Fruit fly (Drosophila melanogaster) whole organism, prepupa: ENCODE measurements around the gene TM9SF3.
A peak's percentile ranks its signal among the peaks of the same experiment; 100 is the strongest.

ENCODE experiments used
- CG10631 ChIP-seq: fragments of 200-800 bp; sonication (Bioruptor generic); optimal IDR thresholded peaks from 2 replicates; lab custom pipeline; 2016; ENCODE audit warnings: missing biosample characterization, missing genetic modification characterization
- CG11294 ChIP-seq: fragments of 200-800 bp; sonication (Bioruptor generic); IDR thresholded peaks from 2 replicates; pipeline ENCODE4 v1.3.6; 2022; ENCODE audit warnings: missing biosample characterization, missing genetic modification characterization
- CG11762 ChIP-seq: fragments of 200-800 bp; sonication (Bioruptor generic); optimal IDR thresholded peaks from 3 replicates; lab custom pipeline; 2016; ENCODE audit warnings: missing biosample characterization, missing genetic modification characterization; ENCODE audit not compliant: insufficient read depth
- CG11902 ChIP-seq: fragments of 200-800 bp; sonication (Bioruptor generic); optimal IDR thresholded peaks from 3 replicates; lab custom pipeline; 2016; ENCODE audit warnings: missing biosample characterization, missing genetic modification characterization
- CG15336 ChIP-seq: fragments of 200-800 bp; sonication (Bioruptor generic); IDR thresholded peaks from 2 replicates; pipeline ENCODE4 v1.3.6; 2022; ENCODE audit warnings: missing biosample characterization, missing genetic modification characterization
- CG3032 ChIP-seq: fragments of 200-800 bp; optimal IDR thresholded peaks from 2 replicates; lab custom pipeline; 2019; ENCODE audit warnings: missing biosample characterization, mild to moderate bottlenecking, missing genetic modification characterization, moderate library complexity
- CG31627 ChIP-seq: fragments of 200-800 bp; sonication (Bioruptor generic); optimal IDR thresholded peaks from 3 replicates; lab custom pipeline; 2016; ENCODE audit warnings: missing biosample characterization, missing genetic modification characterization
- CG32006 ChIP-seq: fragments of 200-800 bp; sonication (Bioruptor generic); optimal IDR thresholded peaks from 3 replicates; lab custom pipeline; 2017; ENCODE audit warnings: missing biosample characterization, mild to moderate bottlenecking, missing genetic modification characterization
- CG34406 ChIP-seq: fragments of 200-800 bp; sonication (Bioruptor generic); optimal IDR thresholded peaks from 3 replicates; lab custom pipeline; 2016; ENCODE audit warnings: missing biosample characterization, missing genetic modification characterization
- CG4318 ChIP-seq: fragments of 200-800 bp; sonication (Bioruptor generic); optimal IDR thresholded peaks from 3 replicates; lab custom pipeline; 2017; ENCODE audit warnings: missing biosample characterization, mild to moderate bottlenecking, missing genetic modification characterization
- CG6163 ChIP-seq: fragments of 200-800 bp; sonication (Bioruptor generic); IDR thresholded peaks from 3 replicates; pipeline ENCODE4 v1.3.6; 2022; ENCODE audit warnings: missing biosample characterization, missing genetic modification characterization
- CG6808 ChIP-seq: fragments of 200-800 bp; sonication (Bioruptor generic); optimal IDR thresholded peaks from 3 replicates; lab custom pipeline; 2017; ENCODE audit warnings: missing biosample characterization, missing genetic modification characterization, mild to moderate bottlenecking, moderate library complexity, missing genetic modification reagents
- CG7368 ChIP-seq: fragments of 200-800 bp; sonication (Bioruptor generic); optimal IDR thresholded peaks from 3 replicates; lab custom pipeline; 2016; ENCODE audit warnings: missing biosample characterization, missing genetic modification characterization
- CG8119 ChIP-seq: fragments of 200-800 bp; sonication (Bioruptor generic); IDR thresholded peaks from 3 replicates; pipeline ENCODE4 v1.3.6; 2022; ENCODE audit warnings: missing biosample characterization, missing genetic modification characterization
- CG8319 ChIP-seq: fragments of 200-800 bp; sonication (Bioruptor generic); optimal IDR thresholded peaks from 3 replicates; lab custom pipeline; 2016; ENCODE audit warnings: missing biosample characterization, missing genetic modification characterization
- CG8632 ChIP-seq: fragments of 200-800 bp; sonication (Bioruptor generic); optimal IDR thresholded peaks from 3 replicates; lab custom pipeline; 2016; ENCODE audit warnings: missing biosample characterization, missing genetic modification characterization
- CG9139 ChIP-seq: fragments of 200-800 bp; sonication (Bioruptor generic); optimal IDR thresholded peaks from 3 replicates; lab custom pipeline; 2017; ENCODE audit warnings: missing biosample characterization, mild to moderate bottlenecking, missing genetic modification characterization
- Eip78C ChIP-seq: fragments of 200-800 bp; sonication (Bioruptor generic); peaks from one replicate; lab custom pipeline; 2016; ENCODE audit warnings: missing biosample characterization, missing genetic modification characterization
- Eip93F ChIP-seq: fragments of 200-800 bp; sonication (Bioruptor generic); optimal IDR thresholded peaks from 2 replicates; lab custom pipeline; 2016; ENCODE audit warnings: missing biosample characterization, mild to moderate bottlenecking, missing genetic modification characterization
- Ets96B ChIP-seq: fragments of 200-800 bp; optimal IDR thresholded peaks from 2 replicates; lab custom pipeline; 2019; ENCODE audit warnings: missing biosample characterization, mild to moderate bottlenecking, missing genetic modification characterization, moderate library complexity
- Gug ChIP-seq: fragments of 200-800 bp; sonication (Bioruptor generic); IDR thresholded peaks from 2 replicates; pipeline ENCODE4 v1.3.6; 2022; ENCODE audit warnings: missing biosample characterization, missing genetic modification characterization
- Hr38 ChIP-seq: sonication (Bioruptor generic); optimal IDR thresholded peaks from 2 replicates; lab custom pipeline; 2016; ENCODE audit warnings: missing biosample characterization, missing genetic modification characterization
- Hr39 ChIP-seq: fragments of 200-800 bp; sonication (Bioruptor generic); optimal IDR thresholded peaks from 2 replicates; lab custom pipeline; 2016; ENCODE audit warnings: missing biosample characterization, missing genetic modification characterization
- Hr4 ChIP-seq: fragments of 200-800 bp; sonication (Bioruptor generic); optimal IDR thresholded peaks from 3 replicates; lab custom pipeline; 2016; ENCODE audit warnings: missing biosample characterization, missing genetic modification characterization
- Lpt ChIP-seq: fragments of 200-800 bp; sonication (Bioruptor generic); optimal IDR thresholded peaks from 3 replicates; lab custom pipeline; 2016; ENCODE audit warnings: missing biosample characterization, missing genetic modification characterization
- OdsH ChIP-seq: fragments of 200-800 bp; sonication (Bioruptor generic); optimal IDR thresholded peaks from 3 replicates; lab custom pipeline; 2016; ENCODE audit warnings: missing biosample characterization, missing genetic modification characterization
- Smox ChIP-seq: fragments of 200-800 bp; sonication (Bioruptor generic); optimal IDR thresholded peaks from 3 replicates; lab custom pipeline; 2016; ENCODE audit warnings: missing biosample characterization, missing genetic modification characterization
- Sox102F ChIP-seq: fragments of 200-800 bp; sonication (Bioruptor generic); optimal IDR thresholded peaks from 2 replicates; lab custom pipeline; 2016; ENCODE audit warnings: missing biosample characterization, mild to moderate bottlenecking, missing genetic modification characterization
- Sox14 ChIP-seq: fragments of 200-800 bp; sonication (Bioruptor generic); optimal IDR thresholded peaks from 3 replicates; lab custom pipeline; 2016; ENCODE audit warnings: missing biosample characterization, missing genetic modification characterization
- Sox15 ChIP-seq: fragments of 200-800 bp; sonication (Bioruptor generic); optimal IDR thresholded peaks from 3 replicates; lab custom pipeline; 2016; ENCODE audit warnings: missing biosample characterization, missing genetic modification characterization
- acj6 ChIP-seq: fragments of 200-800 bp; sonication (Bioruptor generic); optimal IDR thresholded peaks from 3 replicates; lab custom pipeline; 2016; ENCODE audit warnings: missing biosample characterization, missing genetic modification characterization
- eg ChIP-seq: fragments of 200-800 bp; sonication (Bioruptor generic); IDR thresholded peaks from 3 replicates; pipeline ENCODE4 v1.3.6; 2022; ENCODE audit warnings: missing biosample characterization, missing genetic modification characterization
- esn ChIP-seq: fragments of 200-800 bp; sonication (Bioruptor generic); optimal IDR thresholded peaks from 2 replicates; lab custom pipeline; 2016; ENCODE audit warnings: missing biosample characterization, mild to moderate bottlenecking, missing genetic modification characterization, moderate library complexity
- fd59A ChIP-seq: fragments of 200-800 bp; sonication (Bioruptor generic); optimal IDR thresholded peaks from 2 replicates; lab custom pipeline; 2017; ENCODE audit warnings: missing biosample characterization, mild to moderate bottlenecking, missing genetic modification characterization, missing genetic modification reagents
- fkh ChIP-seq: fragments of 200-800 bp; sonication (Bioruptor generic); optimal IDR thresholded peaks from 3 replicates; lab custom pipeline; 2017; ENCODE audit warnings: missing biosample characterization, mild to moderate bottlenecking, missing genetic modification characterization, moderate library complexity
- lz ChIP-seq: fragments of 200-800 bp; sonication (Bioruptor generic); optimal IDR thresholded peaks from 3 replicates; lab custom pipeline; 2016; ENCODE audit warnings: missing biosample characterization, missing genetic modification characterization
- net ChIP-seq: fragments of 200-800 bp; sonication (Bioruptor generic); optimal IDR thresholded peaks from 3 replicates; lab custom pipeline; 2016; ENCODE audit warnings: missing biosample characterization, missing genetic modification characterization
- salr ChIP-seq, 2 experiments: fragments of 200-800 bp; sonication (Bioruptor generic); optimal IDR thresholded peaks; 3 replicates each; lab custom pipeline; 2016 to 2018; ENCODE audit warnings: missing biosample characterization in 2 of 2, missing genetic modification characterization in 2 of 2, mild to moderate bottlenecking in 1 of 2
- spab ChIP-seq: fragments of 200-800 bp; sonication (Bioruptor generic); optimal IDR thresholded peaks from 2 replicates; lab custom pipeline; 2017; ENCODE audit warnings: missing biosample characterization, mild to moderate bottlenecking, missing genetic modification characterization, missing genetic modification reagents
- ss ChIP-seq, 2 experiments: fragments of 200-800 bp; sonication (Bioruptor generic); optimal IDR thresholded peaks; 2 replicates in 1 of 2; 3 replicates in 1 of 2; lab custom pipeline; 2017 to 2018; ENCODE audit warnings: mild to moderate bottlenecking in 2 of 2, missing biosample characterization in 2 of 2, missing genetic modification characterization in 2 of 2, moderate library complexity in 1 of 2
- svp ChIP-seq: fragments of 200-800 bp; sonication (Bioruptor generic); peaks from one replicate; lab custom pipeline; 2016; ENCODE audit warnings: missing biosample characterization, missing genetic modification characterization
- topi ChIP-seq: fragments of 200-800 bp; sonication (Bioruptor generic); optimal IDR thresholded peaks from 3 replicates; lab custom pipeline; 2016; ENCODE audit warnings: missing biosample characterization, missing genetic modification characterization
- vri ChIP-seq: fragments of 200-800 bp; sonication (Bioruptor generic); optimal IDR thresholded peaks from 3 replicates; lab custom pipeline; 2016; ENCODE audit warnings: missing biosample characterization, mild to moderate bottlenecking, missing genetic modification characterization

TM9SF3 gene

dm6 chr3L:5594853-5595593, 8.8 kb downstream of the TM9SF3 start, which contains the start of the genes Alp10 and Alp9:
Alp10 (minus strand) TSS chr3L:5595272.
Alp9 (plus strand) TSS chr3L:5595542.
- TF ChIP-seq ss (GFP tag; optimal IDR thresholded peaks at IDR 0.05; lab: Kevin White, UChicago) = no peak
- TF ChIP-seq Gug = no peak
- no peak for TF ChIP-seq CG8632 (GFP tag; lab: Kevin White, UChicago)
- TF ChIP-seq eg (GFP tag; lab: Robert Waterston, UW) = no peak
- no peak for TF ChIP-seq CG8319 (GFP tag; lab: Kevin White, UChicago)
- no peak for TF ChIP-seq net (GFP tag; lab: Kevin White, UChicago)
- TF ChIP-seq CG3032 (tag; lab: Kevin White, UChicago) = no peak
- TF ChIP-seq fkh (GFP tag; lab: Kevin White, UChicago) = no peak
- TF ChIP-seq lz (GFP tag; lab: Kevin White, UChicago) = no peak
- no peak for TF ChIP-seq CG6163
- no peak for TF ChIP-seq CG11902 (GFP tag; lab: Kevin White, UChicago)
- TF ChIP-seq Hr38 (GFP tag; lab: Kevin White, UChicago) = no peak
- TF ChIP-seq CG11294 (GFP tag; lab: Robert Waterston, UW) = no peak
- no peak for TF ChIP-seq esn (GFP tag; lab: Kevin White, UChicago)

- TF ChIP-seq Hr38 (GFP tag; lab: Kevin White, UChicago) = no peak
- TF ChIP-seq, all 60 proteins: peak for 0
These were observed 9.5 kb downstream of the TM9SF3 start for dm6 chr3L:5594163-5594715.

dm6 chr3L:5592437-5592836, 11.3 kb downstream of the TM9SF3 start, which contains the start of gene spo:
spo (minus strand) TSS chr3L:5592571.
- TF ChIP-seq OdsH (GFP tag; lab: Kevin White, UChicago) (no peak), Lpt (GFP tag; lab: Kevin White, UChicago) (no peak), eg (GFP tag; lab: Robert Waterston, UW) (no peak), CG7368 (GFP tag; lab: Kevin White, UChicago) (no peak), CG9139 (GFP tag; lab: Kevin White, UChicago) (no peak), svp (GFP tag; lab: Kevin White, UChicago) (no peak), Sox102F (GFP tag; lab: Kevin White, UChicago) (no peak), CG8119 (no peak), CG6163 (no peak), topi (GFP tag; lab: Kevin White, UChicago) (no peak), Smox (no peak), spab (GFP tag; lab: Kevin White, UChicago) (no peak), fkh (GFP tag; lab: Kevin White, UChicago) (no peak), Eip93F (no peak), Sox14 (GFP tag; lab: Kevin White, UChicago) (no peak), vri (GFP tag; lab: Kevin White, UChicago) (no peak), CG6808 (GFP tag; lab: Kevin White, UChicago) (no peak), fd59A (no peak)

- TF ChIP-seq CG10631 (GFP tag; lab: Kevin White, UChicago) (peak; percentile 86), CG11762 (GFP tag; lab: Kevin White, UChicago) (peak; percentile 58), Sox15 (peak; percentile 71), CG11902 (GFP tag; lab: Kevin White, UChicago) (peak; percentile 79), salr (GFP tag; optimal IDR thresholded peaks at IDR 0.05; lab: Kevin White, UChicago) (peak in 1 of 2 experiments; percentile 59), CG9139 (GFP tag; lab: Kevin White, UChicago) (no peak), CG7368 (GFP tag; lab: Kevin White, UChicago) (peak; percentile 60), CG32006 (GFP tag; lab: Kevin White, UChicago) (no peak), CG34406 (GFP tag; lab: Kevin White, UChicago) (peak; percentile 53), Smox (no peak), Hr4 (no peak), Ets96B (tag; lab: Kevin White, UChicago) (no peak), Gug (peak; percentile 82), CG15336 (GFP tag; lab: Robert Waterston, UW) (peak; percentile 60), CG6163 (peak; percentile 92), CG11294 (GFP tag; lab: Robert Waterston, UW) (peak; percentile 74), eg (GFP tag; lab: Robert Waterston, UW) (peak; percentile 89), Hr39 (peak; percentile 91), esn (GFP tag; lab: Kevin White, UChicago) (peak; percentile 78), acj6 (peak; percentile 78), CG4318 (GFP tag; lab: Kevin White, UChicago) (peak; percentile 68), Eip78C (GFP tag; lab: Kevin White, UChicago) (no peak), CG31627 (GFP tag; lab: Kevin White, UChicago) (peak; percentile 91), CG8632 (GFP tag; lab: Kevin White, UChicago) (peak; percentile 53)
These were observed 20.5 kb downstream of the TM9SF3 start for dm6 chr3L:5583295-5583707.
